Fruit fly (Drosophila melanogaster) whole organism, embryonic: ENCODE measurements around the gene CG10584.

ENCODE experiments used
- Aef1 ChIP-seq: fragments of 200-800 bp; sonication (Bioruptor generic); IDR thresholded peaks from 3 replicates; pipeline ENCODE4 v1.3.6; 2022; ENCODE audit warnings: missing biosample characterization, missing genetic modification characterization
- Atf6 ChIP-seq: fragments of 200-800 bp; sonication (Bioruptor generic); IDR thresholded peaks from 2 replicates; pipeline ENCODE4 v1.3.6; 2022; ENCODE audit warnings: missing biosample characterization, missing genetic modification characterization
- Bteb2 ChIP-seq: fragments of 200-800 bp; sonication (Bioruptor generic); optimal IDR thresholded peaks from 2 replicates; lab custom pipeline; 2016; ENCODE audit warnings: missing biosample characterization, missing genetic modification characterization
- CG10209 ChIP-seq: fragments of 200-800 bp; sonication (Bioruptor generic); optimal IDR thresholded peaks from 3 replicates; lab custom pipeline; 2017; ENCODE audit warnings: missing biosample characterization, mild to moderate bottlenecking, missing genetic modification characterization, missing genetic modification reagents
- CG10654 ChIP-seq: fragments of 200-800 bp; sonication (Bioruptor generic); optimal IDR thresholded peaks from 2 replicates; lab custom pipeline; 2016; ENCODE audit warnings: missing biosample characterization, missing genetic modification characterization
- CG11695 ChIP-seq: fragments of 200-800 bp; sonication (Bioruptor generic); IDR thresholded peaks from 3 replicates; pipeline ENCODE4 v1.3.6; 2022; ENCODE audit warnings: missing biosample characterization, missing genetic modification characterization
- CG15011 ChIP-seq: fragments of 200-800 bp; sonication (Bioruptor generic); optimal IDR thresholded peaks from 3 replicates; lab custom pipeline; 2018; ENCODE audit warnings: missing biosample characterization, mild to moderate bottlenecking, missing genetic modification characterization
- CG17328 ChIP-seq: fragments of 200-800 bp; sonication (Bioruptor generic); IDR thresholded peaks from 2 replicates; pipeline ENCODE4 v1.3.6; 2022; ENCODE audit warnings: missing biosample characterization, missing genetic modification characterization
- CG17361 ChIP-seq: fragments of 200-800 bp; sonication (Bioruptor generic); IDR thresholded peaks from 3 replicates; pipeline ENCODE4 v1.3.6; 2022; ENCODE audit warnings: missing biosample characterization, missing genetic modification characterization
- CG31441 ChIP-seq: fragments of 200-800 bp; sonication (Bioruptor generic); IDR thresholded peaks from 2 replicates; pipeline ENCODE4 v1.3.6; 2022; ENCODE audit warnings: missing biosample characterization, missing genetic modification characterization
- CG32532 ChIP-seq: fragments of 200-800 bp; sonication (Bioruptor generic); IDR thresholded peaks from 2 replicates; pipeline ENCODE4 v1.3.6; 2022; ENCODE audit warnings: missing biosample characterization, missing genetic modification characterization
- CG4707 ChIP-seq: fragments of 200-800 bp; sonication (Bioruptor generic); optimal IDR thresholded peaks from 2 replicates; lab custom pipeline; 2018; ENCODE audit warnings: missing biosample characterization, mild to moderate bottlenecking, missing genetic modification characterization, moderate library complexity
- CG6854 ChIP-seq: fragments of 200-800 bp; sonication (Bioruptor generic); optimal IDR thresholded peaks from 3 replicates; lab custom pipeline; 2017; ENCODE audit warnings: missing biosample characterization, mild to moderate bottlenecking, missing genetic modification characterization
- CG7271 ChIP-seq: fragments of 200-800 bp; sonication (Bioruptor generic); optimal IDR thresholded peaks from 2 replicates; lab custom pipeline; 2018; ENCODE audit warnings: missing biosample characterization, mild to moderate bottlenecking, missing genetic modification characterization, moderate library complexity
- CG7745 ChIP-seq: fragments of 200-800 bp; sonication (Bioruptor generic); optimal IDR thresholded peaks from 2 replicates; lab custom pipeline; 2018; ENCODE audit warnings: missing biosample characterization, mild to moderate bottlenecking, missing genetic modification characterization, moderate library complexity
- CG9932 ChIP-seq: fragments of 200-800 bp; sonication (Bioruptor generic); IDR thresholded peaks from 2 replicates; pipeline ENCODE4 v1.3.6; 2022; ENCODE audit warnings: missing biosample characterization, missing genetic modification characterization
- CTCF ChIP-seq: fragments of 200-800 bp; sonication (Bioruptor generic); optimal IDR thresholded peaks from 2 replicates; lab custom pipeline; 2017; ENCODE audit warnings: missing biosample characterization, mild to moderate bottlenecking, missing genetic modification characterization, moderate library complexity
- Eip74EF ChIP-seq, 2 experiments: fragments of 200-800 bp in 1 of 2; fragments of >200 bp in 1 of 2; sonication (Bioruptor generic) in 1 of 2; optimal IDR thresholded peaks; 2 replicates each; lab custom pipeline; 2017 to 2019; ENCODE audit warnings: missing biosample characterization in 2 of 2, missing genetic modification characterization in 2 of 2, mild to moderate bottlenecking in 1 of 2, moderate library complexity in 1 of 2
- Elba2 ChIP-seq: fragments of 200-800 bp; sonication (Bioruptor generic); optimal IDR thresholded peaks from 3 replicates; lab custom pipeline; 2016; ENCODE audit warnings: missing biosample characterization, missing genetic modification characterization
- Hey ChIP-seq: fragments of 200-800 bp; sonication (Bioruptor generic); optimal IDR thresholded peaks from 3 replicates; lab custom pipeline; 2018; ENCODE audit warnings: missing biosample characterization, mild to moderate bottlenecking, missing genetic modification characterization
- Hr51 ChIP-seq, 2 experiments: fragments of 200-800 bp; sonication (Bioruptor generic); optimal IDR thresholded peaks; 2 replicates in 1 of 2; 3 replicates in 1 of 2; lab custom pipeline; 2016 to 2018; ENCODE audit warnings: missing biosample characterization in 2 of 2, missing genetic modification characterization in 2 of 2, mild to moderate bottlenecking in 1 of 2, moderate library complexity in 1 of 2
- Myb ChIP-seq: fragments of 200-800 bp; sonication (Bioruptor generic); optimal IDR thresholded peaks from 2 replicates; lab custom pipeline; 2016; ENCODE audit warnings: missing biosample characterization, missing genetic modification characterization
- NK7.1 ChIP-seq: fragments of 200-800 bp; sonication (Bioruptor generic); optimal IDR thresholded peaks from 3 replicates; lab custom pipeline; 2016; ENCODE audit warnings: missing biosample characterization, missing genetic modification characterization
- Xrp1 ChIP-seq: fragments of 200-800 bp; sonication (Bioruptor generic); IDR thresholded peaks from 2 replicates; pipeline ENCODE4 v1.3.6; 2022; ENCODE audit warnings: missing biosample characterization, missing genetic modification characterization
- abd-A ChIP-seq: fragments of 200-800 bp; sonication (Bioruptor generic); optimal IDR thresholded peaks from 3 replicates; lab custom pipeline; 2019; ENCODE audit warnings: missing biosample characterization, mild to moderate bottlenecking, missing genetic modification characterization, moderate library complexity
- bigmax ChIP-seq: fragments of 200-800 bp; sonication (Bioruptor generic); optimal IDR thresholded peaks from 2 replicates; lab custom pipeline; 2018; ENCODE audit warnings: missing biosample characterization, mild to moderate bottlenecking, missing genetic modification characterization
- caup ChIP-seq: fragments of 200-800 bp; sonication (Bioruptor generic); optimal IDR thresholded peaks from 3 replicates; lab custom pipeline; 2017; ENCODE audit warnings: missing biosample characterization, mild to moderate bottlenecking, missing genetic modification characterization, moderate library complexity; ENCODE audit not compliant: severe bottlenecking
- cg ChIP-seq: fragments of 200-800 bp; sonication (Bioruptor generic); optimal IDR thresholded peaks from 3 replicates; lab custom pipeline; 2019; ENCODE audit warnings: missing biosample characterization, mild to moderate bottlenecking, missing genetic modification characterization, moderate library complexity
- chinmo ChIP-seq: fragments of 200-800 bp; sonication (Bioruptor generic); IDR thresholded peaks from 4 replicates; pipeline ENCODE4 v1.3.6; 2022; ENCODE audit warnings: missing biosample characterization, missing genetic modification characterization; ENCODE audit not compliant: partially characterized antibody
- crol ChIP-seq: fragments of 200-800 bp; sonication (Bioruptor generic); IDR thresholded peaks from 2 replicates; pipeline ENCODE4 v1.3.6; 2022; ENCODE audit warnings: missing biosample characterization, missing genetic modification characterization
- disco-r ChIP-seq: fragments of 200-800 bp; sonication (Bioruptor generic); optimal IDR thresholded peaks from 2 replicates; lab custom pipeline; 2016; ENCODE audit warnings: missing biosample characterization, missing genetic modification characterization
- eve ChIP-seq, 2 experiments: fragments of >200 bp; optimal IDR thresholded peaks; 2 replicates each; lab custom pipeline; 2017; ENCODE audit warnings: missing biosample characterization in 2 of 2, missing genetic modification characterization in 2 of 2
- gce ChIP-seq: fragments of 200-800 bp; sonication (Bioruptor generic); IDR thresholded peaks from 3 replicates; pipeline ENCODE4 v1.3.6; 2022; ENCODE audit warnings: missing biosample characterization, missing genetic modification characterization
- grau ChIP-seq: fragments of 200-800 bp; optimal IDR thresholded peaks from 3 replicates; lab custom pipeline; 2019; ENCODE audit warnings: missing biosample characterization, mild to moderate bottlenecking, missing genetic modification characterization, moderate library complexity
- her ChIP-seq: fragments of 200-800 bp; sonication (Bioruptor generic); optimal IDR thresholded peaks from 2 replicates; lab custom pipeline; 2016; ENCODE audit warnings: missing biosample characterization, missing genetic modification characterization
- knrl ChIP-seq: fragments of 200-800 bp; sonication (Bioruptor generic); IDR thresholded peaks from 3 replicates; pipeline ENCODE4 v1.3.6; 2022; ENCODE audit warnings: missing biosample characterization, missing genetic modification characterization; ENCODE audit not compliant: partially characterized antibody
- lab ChIP-seq: fragments of 200-800 bp; sonication (Bioruptor generic); optimal IDR thresholded peaks from 3 replicates; lab custom pipeline; 2017; ENCODE audit warnings: missing biosample characterization, missing genetic modification characterization, mild to moderate bottlenecking, moderate library complexity, missing genetic modification reagents
- lov ChIP-seq, 2 experiments: fragments of 200-800 bp in 1 of 2; fragments of >200 bp in 1 of 2; sonication (Bioruptor generic) in 1 of 2; IDR thresholded peaks in 1 of 2; optimal IDR thresholded peaks in 1 of 2; 2 replicates in 1 of 2; 3 replicates in 1 of 2; pipeline versions ENCODE4 v1.3.6 to Lab custom; 2017 to 2022; ENCODE audit warnings: missing biosample characterization in 1 of 2, missing genetic modification characterization in 1 of 2
- mirr ChIP-seq: fragments of 200-800 bp; sonication (Bioruptor generic); optimal IDR thresholded peaks from 3 replicates; lab custom pipeline; 2018; ENCODE audit warnings: missing biosample characterization, mild to moderate bottlenecking, missing genetic modification characterization
- oc ChIP-seq: fragments of 200-800 bp; sonication (Bioruptor generic); optimal IDR thresholded peaks from 2 replicates; lab custom pipeline; 2018; ENCODE audit warnings: missing biosample characterization, mild to moderate bottlenecking, missing genetic modification characterization, moderate library complexity
- org-1 ChIP-seq: fragments of 200-800 bp; sonication (Bioruptor generic); optimal IDR thresholded peaks from 2 replicates; lab custom pipeline; 2017; ENCODE audit warnings: missing biosample characterization, missing genetic modification characterization
- pan ChIP-seq, 4 experiments: fragments of >200 bp in 3 of 4; fragments of 200-800 bp in 1 of 4; sonication (Bioruptor generic) in 1 of 4; optimal IDR thresholded peaks in 3 of 4; IDR thresholded peaks in 1 of 4; 2 replicates each; pipeline versions ENCODE4 v1.3.6 to Lab custom; 2017 to 2022; ENCODE audit warnings: missing biosample characterization in 2 of 4, missing genetic modification characterization in 2 of 4, mixed read lengths in 1 of 4
- scrt ChIP-seq: fragments of 200-800 bp; sonication (Bioruptor generic); optimal IDR thresholded peaks from 2 replicates; lab custom pipeline; 2018; ENCODE audit warnings: missing biosample characterization, mild to moderate bottlenecking, missing genetic modification characterization, moderate library complexity
- slbo ChIP-seq: fragments of 200-800 bp; sonication (Bioruptor generic); IDR thresholded peaks from 2 replicates; pipeline ENCODE4 v1.3.6; 2022; ENCODE audit warnings: missing biosample characterization, missing genetic modification characterization
- ssp ChIP-seq: fragments of 200-800 bp; sonication (Bioruptor generic); IDR thresholded peaks from 2 replicates; pipeline ENCODE4 v1.3.6; 2022; ENCODE audit warnings: missing biosample characterization, missing genetic modification characterization
- stc ChIP-seq: fragments of 200-800 bp; sonication (Bioruptor generic); IDR thresholded peaks from 2 replicates; pipeline ENCODE4 v1.3.6; 2022; ENCODE audit warnings: missing biosample characterization, missing genetic modification characterization
- tap ChIP-seq: fragments of 200-800 bp; optimal IDR thresholded peaks from 3 replicates; lab custom pipeline; 2019; ENCODE audit warnings: missing biosample characterization, mild to moderate bottlenecking, missing genetic modification characterization, moderate library complexity
- tna ChIP-seq: fragments of 200-800 bp; sonication (Bioruptor generic); IDR thresholded peaks from 2 replicates; pipeline ENCODE4 v1.3.6; 2022; ENCODE audit warnings: missing biosample characterization, missing genetic modification characterization; ENCODE audit not compliant: partially characterized antibody
- ttk ChIP-seq: fragments of 200-800 bp; sonication (Bioruptor generic); IDR thresholded peaks from 2 replicates; pipeline ENCODE4 v2.1.2; 2022; ENCODE audit warnings: missing biosample characterization, missing genetic modification characterization
- vvl ChIP-seq: fragments of 200-800 bp; sonication (Bioruptor generic); IDR thresholded peaks from 2 replicates; pipeline ENCODE4 v1.3.6; 2022; ENCODE audit warnings: missing biosample characterization, missing genetic modification characterization

Gene CG10584

DNA sequence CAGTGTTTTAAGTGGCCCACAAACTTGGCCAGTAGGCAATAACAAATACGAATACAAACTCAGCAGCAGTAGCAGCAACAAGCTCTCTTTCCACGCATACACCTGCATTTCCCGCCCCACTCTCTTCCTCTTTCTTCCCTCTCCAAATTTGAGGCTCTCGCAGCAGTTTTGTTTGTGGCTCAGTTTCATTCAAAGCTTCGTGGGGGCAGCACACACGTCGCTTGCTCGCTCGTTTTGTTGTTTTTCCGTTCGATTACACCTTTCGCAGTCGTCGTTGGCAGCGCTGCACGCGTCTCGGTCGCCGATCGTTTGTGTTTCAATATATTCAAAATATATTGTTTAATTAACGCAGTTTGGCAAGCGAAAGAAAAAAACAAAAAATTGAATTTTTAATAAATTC lies 27.5 kb upstream of the CG10584 start (continued):
- 0 out of 2 replicates have a peak, but pooled peaks have one; percentile 7 for TF ChIP-seq slbo (GFP tag; lab: Robert Waterston, UW)
- TF ChIP-seq pan (optimal IDR thresholded peaks at IDR 0.05; lab: Kevin White, UChicago), result no peak
- TF ChIP-seq pan (GFP tag; optimal IDR thresholded peaks at IDR 0.05 in 1 of 2, IDR thresholded peaks at IDR 0.05 in 1 of 2), result peak in 1 of 2 experiments; percentile 37
- peak; percentile 33 for TF ChIP-seq tap (tag; lab: Kevin White, UChicago)
- TF ChIP-seq CG31441 (GFP tag; lab: Robert Waterston, UW), result peak; percentile 18; the same call in 1 of the 2 replicates
- peak; percentile 47 for TF ChIP-seq mirr (GFP tag; lab: Kevin White, UChicago)
- TF ChIP-seq her (GFP tag; lab: Kevin White, UChicago), result peak; percentile 25
- TF ChIP-seq bigmax (GFP tag; lab: Kevin White, UChicago), result no peak
- TF ChIP-seq CG6854, result peak; percentile 4
- peak in 1 of 2 experiments; percentile 52 for TF ChIP-seq Eip74EF (GFP tag; optimal IDR thresholded peaks at IDR 0.05; lab: Kevin White, UChicago)
- peak; percentile 9 for TF ChIP-seq caup (GFP tag; lab: Kevin White, UChicago)
- TF ChIP-seq scrt (GFP tag; lab: Kevin White, UChicago), result no peak
- TF ChIP-seq ssp (GFP tag; lab: Robert Waterston, UW), result no peak
- TF ChIP-seq gce (GFP tag; lab: Robert Waterston, UW), result no peak
- peak; percentile 69 for TF ChIP-seq CG32532 (GFP tag; lab: Robert Waterston, UW)
- TF ChIP-seq CG11695 (GFP tag; lab: Robert Waterston, UW), result no peak
- no peak for TF ChIP-seq CG7271 (tag; lab: Kevin White, UChicago)
- no peak for TF ChIP-seq Hey (tag; lab: Kevin White, UChicago)
- no peak for TF ChIP-seq NK7.1 (GFP tag; lab: Kevin White, UChicago)
- TF ChIP-seq Atf6 (GFP tag; lab: Robert Waterston, UW), result peak; percentile 41; the same call in 1 of the 2 replicates
- TF ChIP-seq lab (GFP tag; lab: Kevin White, UChicago), result peak; percentile 34
- no peak for TF ChIP-seq CG7745
- TF ChIP-seq ttk (GFP tag; lab: Robert Waterston, UW), result peak; percentile 8; the same call in 1 of the 2 replicates
- TF ChIP-seq CG17328, result 0 out of 2 replicates have a peak, but pooled peaks have one; percentile 7
- peak; percentile 31 for TF ChIP-seq abd-A (tag; lab: Kevin White, UChicago)
- no peak for TF ChIP-seq CG9932 (GFP tag; lab: Robert Waterston, UW)
- no peak for TF ChIP-seq eve (GFP tag; optimal IDR thresholded peaks at IDR 0.05; lab: Kevin White, UChicago)
- TF ChIP-seq Xrp1, result no peak
- TF ChIP-seq org-1 (GFP tag; lab: Kevin White, UChicago), result no peak
- peak; percentile 14; the same call in 1 of the 2 replicates for TF ChIP-seq tna (GFP tag; lab: Robert Waterston, UW)
- peak; percentile 45 for TF ChIP-seq oc
- TF ChIP-seq knrl (GFP tag; lab: Robert Waterston, UW), result 0 out of 3 replicates have a peak, but pooled peaks have one; percentile 7
- no peak for TF ChIP-seq Elba2 (GFP tag; lab: Kevin White, UChicago)
- TF ChIP-seq Bteb2 (GFP tag; lab: Kevin White, UChicago), result no peak
- peak; percentile 47; the same call in 2 of the 3 replicates for TF ChIP-seq Aef1 (GFP tag; lab: Robert Waterston, UW)
- TF ChIP-seq stc (GFP tag; lab: Robert Waterston, UW), result peak; percentile 29; the same call in 1 of the 2 replicates

DNA sequence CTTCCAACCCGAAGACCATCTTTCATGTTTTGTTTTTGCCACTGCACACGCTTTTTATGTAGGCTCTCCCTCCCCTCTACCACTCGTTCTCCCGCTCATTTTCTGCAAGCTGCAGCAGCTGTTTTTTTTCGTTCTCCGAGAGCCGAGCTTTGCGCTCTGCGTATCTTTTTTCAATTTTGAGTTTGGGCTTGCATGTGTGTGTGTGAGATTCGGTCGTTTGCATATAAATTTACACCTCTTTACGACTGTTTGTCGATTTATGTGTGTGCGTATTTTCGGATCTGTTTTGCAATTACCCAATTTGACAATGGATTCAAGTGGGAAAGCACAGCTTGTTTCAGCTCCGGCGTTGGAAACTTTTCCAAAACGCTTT lies 26.4 kb upstream of the CG10584 start:
- TF ChIP-seq vvl (GFP tag; lab: Robert Waterston, UW), result peak; percentile 58; the same call in 1 of the 2 replicates
- peak; percentile 50; the same call in 1 of the 2 replicates for TF ChIP-seq crol
- TF ChIP-seq CG15011 (GFP tag; lab: Kevin White, UChicago), result no peak
- no peak for TF ChIP-seq CTCF (GFP tag; lab: Kevin White, UChicago)
- TF ChIP-seq CG10654 (GFP tag; lab: Kevin White, UChicago), result no peak
- TF ChIP-seq disco-r (GFP tag; lab: Kevin White, UChicago), result no peak
- peak; percentile 20 for TF ChIP-seq abd-A (tag; lab: Kevin White, UChicago)
- TF ChIP-seq Hr51 (GFP tag; optimal IDR thresholded peaks at IDR 0.05; lab: Kevin White, UChicago), result no peak
- no peak for TF ChIP-seq lov (optimal IDR thresholded peaks at IDR 0.05; lab: Kevin White, UChicago)
- TF ChIP-seq lov (GFP tag; IDR thresholded peaks at IDR 0.05; lab: Robert Waterston, UW), result no peak
- no peak for TF ChIP-seq grau (tag; lab: Kevin White, UChicago)
- peak; percentile 96 for TF ChIP-seq chinmo (GFP tag; lab: Robert Waterston, UW)
- TF ChIP-seq CG10209 (GFP tag; lab: Kevin White, UChicago), result no peak
- peak; percentile 64 for TF ChIP-seq cg (GFP tag; lab: Kevin White, UChicago)
- TF ChIP-seq CG17361 (GFP tag; lab: Robert Waterston, UW), result 0 out of 3 replicates have a peak, but pooled peaks have one; percentile 7
- TF ChIP-seq CG4707 (GFP tag; lab: Kevin White, UChicago), result no peak
- TF ChIP-seq Myb (GFP tag; lab: Kevin White, UChicago), result no peak
